Worm (Caenorhabditis elegans): ENCODE results near the gene C34F6.1.

- TF ChIP-seq rnt-1 (tag; optimal IDR thresholded peaks at IDR 0.05) (no peak), fkh-10 (GFP tag; optimal IDR thresholded peaks at IDR 0.05) (no peak), mep-1 (tag; optimal IDR thresholded peaks at IDR 0.05) (no peak), unc-62 (GFP tag; optimal IDR thresholded peaks at IDR 0.05) (no peak), lsy-2 (tag; optimal IDR thresholded peaks at IDR 0.05) (no peak), lin-13 (GFP tag; optimal IDR thresholded peaks at IDR 0.05) (no peak), snpc-4 (tag; optimal IDR thresholded peaks at IDR 0.05) (no peak), ces-1 (GFP tag; optimal IDR thresholded peaks at IDR 0.05) (no peak), egl-27 (tag; optimal IDR thresholded peaks at IDR 0.05) (no peak), alr-1 (tag; optimal IDR thresholded peaks at IDR 0.05; ENCODE audit: borderline replicate concordance) (no peak), fos-1 (tag; optimal IDR thresholded peaks at IDR 0.05) (no peak), ceh-82 (tag; optimal IDR thresholded peaks at IDR 0.05) (no peak)
Measured at ce11 chrX:11243604-11244003, 47.0 kb upstream of the C34F6.1 start.
